Fruit fly (Drosophila melanogaster) whole organism, embryonic: ENCODE data around the gene Sik2.
A peak's percentile ranks its signal among the peaks of the same experiment; 100 is the strongest.

Source experiments
- Asciz ChIP-seq: fragments of 200-800 bp; sonication (Bioruptor generic); optimal IDR thresholded peaks from 2 replicates; lab custom pipeline; 2017; ENCODE audit warnings: missing biosample characterization, mild to moderate bottlenecking, missing genetic modification characterization, missing genetic modification reagents
- BEAF-32 ChIP-seq: fragments of 200-800 bp; sonication (Bioruptor generic); optimal IDR thresholded peaks from 3 replicates; lab custom pipeline; 2017; ENCODE audit warnings: missing biosample characterization, missing genetic modification characterization, mild to moderate bottlenecking, moderate library complexity, missing genetic modification reagents
- Bdp1 ChIP-seq: fragments of 200-800 bp; sonication (Bioruptor generic); optimal IDR thresholded peaks from 3 replicates; lab custom pipeline; 2016; ENCODE audit warnings: missing biosample characterization, missing genetic modification characterization
- CG11696 ChIP-seq: fragments of 200-800 bp; sonication (Bioruptor generic); IDR thresholded peaks from 2 replicates; pipeline ENCODE4 v1.3.6; 2022; ENCODE audit warnings: missing biosample characterization, missing genetic modification characterization
- CG1233 ChIP-seq: fragments of 200-800 bp; sonication (Bioruptor generic); optimal IDR thresholded peaks from 4 replicates; lab custom pipeline; 2018; ENCODE audit warnings: missing biosample characterization, mild to moderate bottlenecking, missing genetic modification characterization
- CG12769 ChIP-seq: fragments of 200-800 bp; sonication (Bioruptor generic); optimal IDR thresholded peaks from 2 replicates; lab custom pipeline; 2019; ENCODE audit warnings: missing biosample characterization, mild to moderate bottlenecking, missing genetic modification characterization, moderate library complexity
- CG13775 ChIP-seq: fragments of 200-800 bp; sonication (Bioruptor generic); optimal IDR thresholded peaks from 3 replicates; lab custom pipeline; 2017; ENCODE audit warnings: missing biosample characterization, mild to moderate bottlenecking, missing genetic modification characterization
- CG14050 ChIP-seq: fragments of 200-800 bp; sonication (Bioruptor generic); IDR thresholded peaks from 3 replicates; pipeline ENCODE4 v1.3.6; 2022; ENCODE audit warnings: missing biosample characterization, missing genetic modification characterization
- CG14965 ChIP-seq: fragments of 200-800 bp; sonication (Bioruptor generic); optimal IDR thresholded peaks from 2 replicates; lab custom pipeline; 2016; ENCODE audit warnings: missing biosample characterization, missing genetic modification characterization, borderline replicate concordance
- CG1529 ChIP-seq: fragments of 200-800 bp; sonication (Bioruptor generic); optimal IDR thresholded peaks from 3 replicates; lab custom pipeline; 2018; ENCODE audit warnings: missing biosample characterization, missing genetic modification characterization
- CG15479 ChIP-seq: fragments of 200-800 bp; sonication (Bioruptor generic); optimal IDR thresholded peaks from 3 replicates; lab custom pipeline; 2019; ENCODE audit warnings: missing biosample characterization, mild to moderate bottlenecking, missing genetic modification characterization, moderate library complexity
- CG15696 ChIP-seq: fragments of 200-800 bp; sonication (Bioruptor generic); optimal IDR thresholded peaks from 2 replicates; lab custom pipeline; 2019; ENCODE audit warnings: missing biosample characterization, mild to moderate bottlenecking, missing genetic modification characterization, moderate library complexity
- CG17385 ChIP-seq: fragments of 200-800 bp; sonication (Bioruptor generic); optimal IDR thresholded peaks from 3 replicates; lab custom pipeline; 2018; ENCODE audit warnings: missing biosample characterization, mild to moderate bottlenecking, missing genetic modification characterization
- CG2875 ChIP-seq: fragments of 200-800 bp; sonication (Bioruptor generic); optimal IDR thresholded peaks from 2 replicates; lab custom pipeline; 2017; ENCODE audit warnings: missing biosample characterization, mild to moderate bottlenecking, missing genetic modification characterization, missing genetic modification reagents
- CG31365 ChIP-seq: fragments of 200-800 bp; sonication (Bioruptor generic); optimal IDR thresholded peaks from 2 replicates; lab custom pipeline; 2018; ENCODE audit warnings: missing biosample characterization, mild to moderate bottlenecking, missing genetic modification characterization
- CG32532 ChIP-seq: fragments of 200-800 bp; sonication (Bioruptor generic); IDR thresholded peaks from 2 replicates; pipeline ENCODE4 v1.3.6; 2022; ENCODE audit warnings: missing biosample characterization, missing genetic modification characterization
- CG33213 ChIP-seq: fragments of 200-800 bp; sonication (Bioruptor generic); optimal IDR thresholded peaks from 3 replicates; lab custom pipeline; 2016; ENCODE audit warnings: missing biosample characterization, missing genetic modification characterization
- CG4707 ChIP-seq: fragments of 200-800 bp; sonication (Bioruptor generic); optimal IDR thresholded peaks from 2 replicates; lab custom pipeline; 2018; ENCODE audit warnings: missing biosample characterization, mild to moderate bottlenecking, missing genetic modification characterization, moderate library complexity
- CG6689 ChIP-seq: fragments of 200-800 bp; sonication (Bioruptor generic); IDR thresholded peaks from 2 replicates; pipeline ENCODE4 v1.3.6; 2022; ENCODE audit warnings: missing biosample characterization, missing genetic modification characterization
- CG7839 ChIP-seq: fragments of 200-800 bp; sonication (Bioruptor generic); optimal IDR thresholded peaks from 3 replicates; lab custom pipeline; 2018; ENCODE audit warnings: missing biosample characterization, mild to moderate bottlenecking, missing genetic modification characterization, moderate library complexity
- CG8089 ChIP-seq: fragments of 200-800 bp; sonication (Bioruptor generic); optimal IDR thresholded peaks from 3 replicates; lab custom pipeline; 2016; ENCODE audit warnings: missing biosample characterization, missing genetic modification characterization
- CG9609 ChIP-seq: fragments of 200-800 bp; sonication (Bioruptor generic); optimal IDR thresholded peaks from 3 replicates; lab custom pipeline; 2016; ENCODE audit warnings: missing biosample characterization, missing genetic modification characterization
- Doc2 ChIP-seq: fragments of 200-800 bp; sonication (Bioruptor generic); IDR thresholded peaks from 2 replicates; pipeline ENCODE4 v1.3.6; 2022; ENCODE audit warnings: missing biosample characterization, missing genetic modification characterization
- Drgx ChIP-seq: fragments of 200-800 bp; sonication (Bioruptor generic); IDR thresholded peaks from 2 replicates; pipeline ENCODE4 v1.3.6; 2022; ENCODE audit warnings: missing biosample characterization, missing genetic modification characterization
- Elba2 ChIP-seq: fragments of 200-800 bp; sonication (Bioruptor generic); optimal IDR thresholded peaks from 3 replicates; lab custom pipeline; 2016; ENCODE audit warnings: missing biosample characterization, missing genetic modification characterization
- Gug ChIP-seq: fragments of 200-800 bp; sonication (Bioruptor generic); IDR thresholded peaks from 4 replicates; pipeline ENCODE4 v1.3.6; 2022; ENCODE audit warnings: missing biosample characterization, missing genetic modification characterization
- Hmx ChIP-seq: fragments of 200-800 bp; sonication (Bioruptor generic); optimal IDR thresholded peaks from 2 replicates; lab custom pipeline; 2016; ENCODE audit warnings: missing biosample characterization, missing genetic modification characterization
- Mad ChIP-seq: fragments of 200-800 bp; sonication (Bioruptor generic); optimal IDR thresholded peaks from 2 replicates; lab custom pipeline; 2016; ENCODE audit warnings: missing biosample characterization, missing genetic modification characterization
- NC2β ChIP-seq: fragments of 200-800 bp; sonication (Bioruptor generic); optimal IDR thresholded peaks from 2 replicates; lab custom pipeline; 2016; ENCODE audit warnings: missing biosample characterization, missing genetic modification characterization
- NK7.1 ChIP-seq: fragments of 200-800 bp; sonication (Bioruptor generic); optimal IDR thresholded peaks from 3 replicates; lab custom pipeline; 2016; ENCODE audit warnings: missing biosample characterization, missing genetic modification characterization
- Ptx1 ChIP-seq: fragments of 200-800 bp; sonication (Bioruptor generic); IDR thresholded peaks from 2 replicates; pipeline ENCODE4 v1.3.6; 2022; ENCODE audit warnings: missing biosample characterization, missing genetic modification characterization
- Ssrp ChIP-seq: fragments of 200-800 bp; sonication (Bioruptor generic); optimal IDR thresholded peaks from 2 replicates; lab custom pipeline; 2018; ENCODE audit warnings: missing biosample characterization, mild to moderate bottlenecking, missing genetic modification characterization, moderate library complexity
- az2 ChIP-seq: fragments of 200-800 bp; sonication (Bioruptor generic); optimal IDR thresholded peaks from 3 replicates; lab custom pipeline; 2016; ENCODE audit warnings: missing biosample characterization, missing genetic modification characterization
- bbx ChIP-seq: fragments of 200-800 bp; sonication (Bioruptor generic); IDR thresholded peaks from 2 replicates; pipeline ENCODE4 v1.3.6; 2022; ENCODE audit warnings: missing biosample characterization, missing genetic modification characterization; ENCODE audit not compliant: partially characterized antibody
- ci ChIP-seq: fragments of 200-800 bp; sonication (Bioruptor generic); IDR thresholded peaks from 3 replicates; pipeline ENCODE4 v1.3.6; 2022; ENCODE audit warnings: missing biosample characterization, missing genetic modification characterization
- exex ChIP-seq: fragments of 200-800 bp; sonication (Bioruptor generic); optimal IDR thresholded peaks from 4 replicates; lab custom pipeline; 2018; ENCODE audit warnings: missing biosample characterization, mild to moderate bottlenecking, missing genetic modification characterization, moderate library complexity
- gcm ChIP-seq: fragments of 200-800 bp; sonication (Bioruptor generic); optimal IDR thresholded peaks from 2 replicates; lab custom pipeline; 2019; ENCODE audit warnings: missing biosample characterization, mild to moderate bottlenecking, missing genetic modification characterization, moderate library complexity
- gem ChIP-seq: fragments of 200-800 bp; sonication (Bioruptor generic); optimal IDR thresholded peaks from 2 replicates; lab custom pipeline; 2019; ENCODE audit warnings: missing biosample characterization, mild to moderate bottlenecking, missing genetic modification characterization, moderate library complexity
- gt ChIP-seq: fragments of 200-800 bp; sonication (Bioruptor generic); IDR thresholded peaks from 2 replicates; pipeline ENCODE4 v1.3.6; 2022; ENCODE audit warnings: missing biosample characterization, missing genetic modification characterization
- hb ChIP-seq: fragments of 200-800 bp; sonication (Bioruptor generic); IDR thresholded peaks from 3 replicates; pipeline ENCODE4 v1.3.6; 2022; ENCODE audit warnings: missing biosample characterization, missing genetic modification characterization; ENCODE audit not compliant: partially characterized antibody
- ken ChIP-seq: fragments of 200-800 bp; sonication (Bioruptor generic); IDR thresholded peaks from 3 replicates; pipeline ENCODE4 v1.3.6; 2022; ENCODE audit warnings: missing biosample characterization, missing genetic modification characterization
- lab ChIP-seq: fragments of 200-800 bp; sonication (Bioruptor generic); optimal IDR thresholded peaks from 3 replicates; lab custom pipeline; 2017; ENCODE audit warnings: missing biosample characterization, missing genetic modification characterization, mild to moderate bottlenecking, moderate library complexity, missing genetic modification reagents
- lbe ChIP-seq: fragments of 200-800 bp; sonication (Bioruptor generic); optimal IDR thresholded peaks from 2 replicates; lab custom pipeline; 2016; ENCODE audit warnings: missing biosample characterization, mild to moderate bottlenecking, missing genetic modification characterization
- otp ChIP-seq: fragments of 200-800 bp; sonication (Bioruptor generic); IDR thresholded peaks from 3 replicates; pipeline ENCODE4, ENCODE4 v1.3.6; 2022; ENCODE audit warnings: missing biosample characterization, missing genetic modification characterization
- ro ChIP-seq: fragments of 200-800 bp; sonication (Bioruptor generic); IDR thresholded peaks from 2 replicates; pipeline ENCODE4 v1.3.6; 2022; ENCODE audit warnings: missing biosample characterization, missing genetic modification characterization
- shn ChIP-seq: fragments of 200-800 bp; sonication (Bioruptor generic); optimal IDR thresholded peaks from 3 replicates; lab custom pipeline; 2016; ENCODE audit warnings: missing biosample characterization, missing genetic modification characterization
- tap ChIP-seq: fragments of 200-800 bp; optimal IDR thresholded peaks from 3 replicates; lab custom pipeline; 2019; ENCODE audit warnings: missing biosample characterization, mild to moderate bottlenecking, missing genetic modification characterization, moderate library complexity
- trh ChIP-seq: fragments of 200-800 bp; sonication (Bioruptor generic); optimal IDR thresholded peaks from 2 replicates; lab custom pipeline; 2016; ENCODE audit warnings: missing biosample characterization, missing genetic modification characterization
- twi ChIP-seq: fragments of 200-800 bp; optimal IDR thresholded peaks from 2 replicates; lab custom pipeline; 2019; ENCODE audit warnings: missing biosample characterization, mild to moderate bottlenecking, missing genetic modification characterization, moderate library complexity
- vfl ChIP-seq: fragments of 200-800 bp; sonication (Bioruptor generic); optimal IDR thresholded peaks from 2 replicates; lab custom pipeline; 2016; ENCODE audit warnings: missing biosample characterization, missing genetic modification characterization

Gene Sik2

dm6 chrX:2094072-2094761 lies 32.5 kb upstream of the Sik2 start, which contains the start of gene csw (continued):
- TF ChIP-seq Elba2 (peak; percentile 92), hb (GFP tag; lab: Robert Waterston, UW) (no peak), NC2β (GFP tag; lab: Kevin White, UChicago) (peak; percentile 44), otp (GFP tag; lab: Robert Waterston, UW) (no peak), Mad (GFP tag; lab: Kevin White, UChicago) (peak; percentile 12), CG17385 (GFP tag; lab: Kevin White, UChicago) (no peak), Ptx1 (GFP tag; lab: Robert Waterston, UW) (no peak), lab (peak; percentile 3), Gug (no peak), ken (GFP tag; lab: Robert Waterston, UW) (peak; percentile 72; the same call in 2 of the 3 replicates), CG31365 (peak; percentile 91), az2 (GFP tag; lab: Kevin White, UChicago) (no peak), CG9609 (GFP tag; lab: Kevin White, UChicago) (peak; percentile 65), CG1529 (GFP tag; lab: Kevin White, UChicago) (no peak), CG1233 (GFP tag; lab: Kevin White, UChicago) (no peak), CG8089 (GFP tag; lab: Kevin White, UChicago) (no peak), CG7839 (tag; lab: Kevin White, UChicago) (peak; percentile 17), ro (no peak), trh (GFP tag; lab: Kevin White, UChicago) (peak; percentile 1), CG13775 (GFP tag; lab: Kevin White, UChicago) (peak; percentile 25), Drgx (GFP tag; lab: Robert Waterston, UW) (peak; percentile 86), ci (GFP tag; lab: Robert Waterston, UW) (peak; percentile 65; the same call in 1 of the 3 replicates), BEAF-32 (GFP tag; lab: Kevin White, UChicago) (peak; percentile 55), twi (tag; lab: Kevin White, UChicago) (no peak), Ssrp (tag; lab: Kevin White, UChicago) (no peak), tap (tag; lab: Kevin White, UChicago) (no peak), CG14050 (GFP tag; lab: Robert Waterston, UW) (no peak), CG15479 (GFP tag; lab: Kevin White, UChicago) (no peak), Hmx (GFP tag; lab: Kevin White, UChicago) (no peak), Bdp1 (GFP tag; lab: Kevin White, UChicago) (peak; percentile 43), Asciz (GFP tag; lab: Kevin White, UChicago) (peak; percentile 53), CG12769 (tag; lab: Kevin White, UChicago) (peak; percentile 35), CG32532 (GFP tag; lab: Robert Waterston, UW) (no peak), NK7.1 (GFP tag; lab: Kevin White, UChicago) (no peak), CG2875 (GFP tag; lab: Kevin White, UChicago) (no peak), CG14965 (GFP tag; lab: Kevin White, UChicago) (no peak), shn (GFP tag; lab: Kevin White, UChicago) (peak; percentile 44), CG11696 (GFP tag; lab: Robert Waterston, UW) (no peak), CG33213 (GFP tag; lab: Kevin White, UChicago) (peak; percentile 87), Doc2 (GFP tag; lab: Robert Waterston, UW) (no peak), gem (tag; lab: Kevin White, UChicago) (peak; percentile 32), CG4707 (GFP tag; lab: Kevin White, UChicago) (no peak), lbe (no peak), CG15696 (tag; lab: Kevin White, UChicago) (no peak), CG6689 (GFP tag; lab: Robert Waterston, UW) (no peak), vfl (peak; percentile 32), exex (tag; lab: Kevin White, UChicago) (no peak), gt (GFP tag; lab: Robert Waterston, UW) (no peak), bbx (GFP tag; lab: Robert Waterston, UW) (peak; percentile 48; the same call in 1 of the 2 replicates), gcm (GFP tag; lab: Kevin White, UChicago) (no peak)
